Worm (Caenorhabditis elegans) whole organism, L3 larva: ENCODE measurements around the gene K10D11.5.

ENCODE experiments used
- R02D3.7 ChIP-seq: fragments of 150-350 bp; optimal IDR thresholded peaks from 2 replicates; lab custom pipeline; 2014; ENCODE audit warnings: missing biosample characterization, missing genetic modification characterization
- ama-1 ChIP-seq: fragments of 150-350 bp; optimal IDR thresholded peaks from 2 replicates; lab custom pipeline; 2018
- egl-27 ChIP-seq: sonication (generic microtip); optimal IDR thresholded peaks from 4 replicates; lab custom pipeline; 2017; ENCODE audit warnings: missing biosample characterization, missing genetic modification reagents, missing genetic modification characterization
- fkh-10 ChIP-seq: sonication (generic microtip); optimal IDR thresholded peaks from 2 replicates; lab custom pipeline; 2017; ENCODE audit warnings: missing biosample characterization, missing genetic modification reagents, missing genetic modification characterization
- fos-1 ChIP-seq: fragments of 150-350 bp; optimal IDR thresholded peaks from 2 replicates; lab custom pipeline; 2014; ENCODE audit warnings: missing biosample characterization, missing genetic modification characterization
- nhr-237 ChIP-seq: fragments of 150-350 bp; optimal IDR thresholded peaks from 2 replicates; lab custom pipeline; 2014; ENCODE audit warnings: missing biosample characterization, missing genetic modification characterization
- nhr-28 ChIP-seq: fragments of 150-350 bp; optimal IDR thresholded peaks from 2 replicates; lab custom pipeline; 2014; ENCODE audit warnings: missing biosample characterization, missing genetic modification characterization
- pha-4 ChIP-seq: fragments of 150-350 bp; optimal IDR thresholded peaks from 2 replicates; lab custom pipeline; 2014; ENCODE audit warnings: missing biosample characterization, missing genetic modification reagents, missing genetic modification characterization
- snpc-4 ChIP-seq: fragments of 150-350 bp; optimal IDR thresholded peaks from 2 replicates; lab custom pipeline; 2014; ENCODE audit warnings: missing biosample characterization, missing genetic modification characterization
- unc-62 ChIP-seq: fragments of 150-350 bp; sonication (generic microtip); optimal IDR thresholded peaks from 4 replicates; lab custom pipeline; 2014; ENCODE audit warnings: missing biosample characterization, missing genetic modification reagents, missing genetic modification characterization

ce11 chrIV:12985961-12986360 is 5.7 kb downstream of the K10D11.5 start, which contains the start of gene K10D11.3:
- no peak for TF ChIP-seq nhr-28 (tag; lab: Kevin White, UChicago)
- no peak for TF ChIP-seq R02D3.7 (tag; lab: Kevin White, UChicago)
- TF ChIP-seq fkh-10 (GFP tag; lab: Kevin White, UChicago): no peak
- TF ChIP-seq unc-62: no peak
- TF ChIP-seq nhr-237: no peak
- no peak for TF ChIP-seq fos-1 (tag; lab: Kevin White, UChicago)
- TF ChIP-seq pha-4 (tag; lab: Kevin White, UChicago): no peak
- TF ChIP-seq snpc-4 (tag; lab: Kevin White, UChicago): no peak
- TF ChIP-seq egl-27 (tag; lab: Kevin White, UChicago): no peak
- no peak for TF ChIP-seq ama-1
